Fruit fly (Drosophila melanogaster) whole organism, embryonic: ENCODE data around the gene P5CDh2.
A peak's percentile ranks its signal among the peaks of the same experiment; 100 is the strongest.

Experiments
- Aef1 ChIP-seq: fragments of 200-800 bp; sonication (Bioruptor generic); IDR thresholded peaks from 3 replicates; pipeline ENCODE4 v1.3.6; 2022; ENCODE audit warnings: missing biosample characterization, missing genetic modification characterization
- Blimp-1 ChIP-seq: fragments of 200-800 bp; sonication (Bioruptor generic); optimal IDR thresholded peaks from 3 replicates; lab custom pipeline; 2018; ENCODE audit warnings: missing biosample characterization, missing genetic modification characterization, mild to moderate bottlenecking, moderate library complexity, missing genetic modification reagents
- CG10321 ChIP-seq: fragments of 200-800 bp; sonication (Bioruptor generic); IDR thresholded peaks from 2 replicates; pipeline ENCODE4 v1.3.6; 2022; ENCODE audit warnings: missing biosample characterization, missing genetic modification characterization
- CG12236 ChIP-seq: fragments of 200-800 bp; sonication (Bioruptor generic); optimal IDR thresholded peaks from 2 replicates; lab custom pipeline; 2016; ENCODE audit warnings: missing biosample characterization, missing genetic modification characterization
- CG12942 ChIP-seq: fragments of 200-800 bp; sonication (Bioruptor generic); optimal IDR thresholded peaks from 3 replicates; lab custom pipeline; 2016; ENCODE audit warnings: missing biosample characterization, missing genetic modification characterization
- CG13424 ChIP-seq: fragments of 200-800 bp; sonication (Bioruptor generic); optimal IDR thresholded peaks from 2 replicates; lab custom pipeline; 2019; ENCODE audit warnings: missing biosample characterization, mild to moderate bottlenecking, missing genetic modification characterization, moderate library complexity
- CG14710 ChIP-seq: fragments of 200-800 bp; sonication (Bioruptor generic); optimal IDR thresholded peaks from 3 replicates; lab custom pipeline; 2019; ENCODE audit warnings: missing biosample characterization, mild to moderate bottlenecking, missing genetic modification characterization, moderate library complexity
- CG15269 ChIP-seq: fragments of 200-800 bp; sonication (Bioruptor generic); optimal IDR thresholded peaks from 2 replicates; lab custom pipeline; 2018; ENCODE audit warnings: missing biosample characterization, mild to moderate bottlenecking, missing genetic modification characterization, moderate library complexity
- CG1603 ChIP-seq: fragments of 200-800 bp; sonication (Bioruptor generic); optimal IDR thresholded peaks from 2 replicates; lab custom pipeline; 2019; ENCODE audit warnings: missing biosample characterization, mild to moderate bottlenecking, missing genetic modification characterization, moderate library complexity
- CG17328 ChIP-seq: fragments of 200-800 bp; sonication (Bioruptor generic); IDR thresholded peaks from 2 replicates; pipeline ENCODE4 v1.3.6; 2022; ENCODE audit warnings: missing biosample characterization, missing genetic modification characterization
- CG17359 ChIP-seq: fragments of 200-800 bp; sonication (Bioruptor generic); optimal IDR thresholded peaks from 3 replicates; lab custom pipeline; 2018; ENCODE audit warnings: missing biosample characterization, mild to moderate bottlenecking, missing genetic modification characterization, moderate library complexity
- CG2129 ChIP-seq: fragments of 200-800 bp; sonication (Bioruptor generic); IDR thresholded peaks from 2 replicates; pipeline ENCODE4 v1.3.6; 2022; ENCODE audit warnings: missing biosample characterization, missing genetic modification characterization; ENCODE audit not compliant: partially characterized antibody
- CG34422 ChIP-seq: fragments of 200-800 bp; sonication (Bioruptor generic); IDR thresholded peaks from 3 replicates; pipeline ENCODE4 v1.3.6; 2022; ENCODE audit warnings: missing biosample characterization, missing genetic modification characterization
- CG3838 ChIP-seq: fragments of 200-800 bp; sonication (Bioruptor generic); optimal IDR thresholded peaks from 3 replicates; lab custom pipeline; 2016; ENCODE audit warnings: missing biosample characterization, missing genetic modification characterization
- CG4617 ChIP-seq: fragments of 200-800 bp; sonication (Bioruptor generic); optimal IDR thresholded peaks from 3 replicates; lab custom pipeline; 2016; ENCODE audit warnings: missing biosample characterization, missing genetic modification characterization, borderline replicate concordance
- CG4854 ChIP-seq: fragments of 200-800 bp; sonication (Bioruptor generic); optimal IDR thresholded peaks from 2 replicates; lab custom pipeline; 2016; ENCODE audit warnings: missing biosample characterization, missing genetic modification characterization, inconsistent platforms
- CG6272 ChIP-seq: fragments of 200-800 bp; sonication (Bioruptor generic); IDR thresholded peaks from 2 replicates; pipeline ENCODE4 v1.3.6; 2022; ENCODE audit warnings: missing biosample characterization, missing genetic modification characterization
- CG6765 ChIP-seq: fragments of 200-800 bp; sonication (Bioruptor generic); optimal IDR thresholded peaks from 3 replicates; lab custom pipeline; 2017; ENCODE audit warnings: missing biosample characterization, mild to moderate bottlenecking, missing genetic modification characterization
- CG7839 ChIP-seq: fragments of 200-800 bp; sonication (Bioruptor generic); optimal IDR thresholded peaks from 3 replicates; lab custom pipeline; 2018; ENCODE audit warnings: missing biosample characterization, mild to moderate bottlenecking, missing genetic modification characterization, moderate library complexity
- CG9797 ChIP-seq: fragments of 200-800 bp; sonication (Bioruptor generic); optimal IDR thresholded peaks from 3 replicates; lab custom pipeline; 2018; ENCODE audit warnings: missing biosample characterization, mild to moderate bottlenecking, missing genetic modification characterization
- CG9876 ChIP-seq: fragments of 200-800 bp; sonication (Bioruptor generic); optimal IDR thresholded peaks from 2 replicates; lab custom pipeline; 2016; ENCODE audit warnings: missing biosample characterization, missing genetic modification characterization
- CHES-1-like ChIP-seq: fragments of 200-800 bp; sonication (Bioruptor generic); optimal IDR thresholded peaks from 2 replicates; lab custom pipeline; 2016; ENCODE audit warnings: missing biosample characterization, missing genetic modification characterization
- Eip74EF ChIP-seq, 2 experiments: fragments of 200-800 bp in 1 of 2; fragments of >200 bp in 1 of 2; sonication (Bioruptor generic) in 1 of 2; optimal IDR thresholded peaks; 2 replicates each; lab custom pipeline; 2017 to 2019; ENCODE audit warnings: missing biosample characterization in 2 of 2, missing genetic modification characterization in 2 of 2, mild to moderate bottlenecking in 1 of 2, moderate library complexity in 1 of 2
- HHEX ChIP-seq: fragments of 200-800 bp; sonication (Bioruptor generic); optimal IDR thresholded peaks from 3 replicates; lab custom pipeline; 2017; ENCODE audit warnings: missing biosample characterization, mild to moderate bottlenecking, missing genetic modification characterization, missing genetic modification reagents
- Hmr ChIP-seq: fragments of 200-800 bp; sonication (Bioruptor generic); optimal IDR thresholded peaks from 3 replicates; lab custom pipeline; 2017; ENCODE audit warnings: mild to moderate bottlenecking, missing biosample characterization, missing genetic modification reagents, missing genetic modification characterization
- NfI ChIP-seq: fragments of 200-800 bp; sonication (Bioruptor generic); optimal IDR thresholded peaks from 3 replicates; lab custom pipeline; 2018; ENCODE audit warnings: missing biosample characterization, mild to moderate bottlenecking, missing genetic modification characterization, moderate library complexity
- Pdp1 ChIP-seq, 2 experiments: fragments of 200-800 bp; sonication (Bioruptor generic); optimal IDR thresholded peaks; 3 replicates each; lab custom pipeline; 2016; ENCODE audit warnings: missing biosample characterization in 2 of 2, missing genetic modification characterization in 2 of 2, mild to moderate bottlenecking in 1 of 2, moderate library complexity in 1 of 2
- Poxn ChIP-seq: fragments of 200-800 bp; sonication (Bioruptor generic); IDR thresholded peaks from 2 replicates; pipeline ENCODE4 v1.3.6; 2022; ENCODE audit warnings: missing biosample characterization, missing genetic modification characterization
- Ravus ChIP-seq: fragments of 200-800 bp; sonication (Bioruptor generic); IDR thresholded peaks from 2 replicates; pipeline ENCODE4 v1.3.6; 2022; ENCODE audit warnings: missing biosample characterization, missing genetic modification characterization
- TFAM ChIP-seq: fragments of 200-800 bp; sonication (Bioruptor generic); optimal IDR thresholded peaks from 2 replicates; lab custom pipeline; 2017; ENCODE audit warnings: missing biosample characterization, missing genetic modification characterization, inconsistent platforms
- Tbp ChIP-seq: fragments of >200 bp; optimal IDR thresholded peaks from 2 replicates; lab custom pipeline; 2018; ENCODE audit warnings: missing biosample characterization, missing genetic modification characterization
- Vsx1 ChIP-seq: fragments of 200-800 bp; sonication (Bioruptor generic); optimal IDR thresholded peaks from 2 replicates; lab custom pipeline; 2017; ENCODE audit warnings: missing biosample characterization, mild to moderate bottlenecking, missing genetic modification characterization, missing genetic modification reagents
- aop ChIP-seq: fragments of 200-800 bp; sonication (Bioruptor generic); IDR thresholded peaks from 2 replicates; pipeline ENCODE4 v1.3.6; 2022; ENCODE audit warnings: missing biosample characterization, missing genetic modification characterization
- cad ChIP-seq: fragments of >200 bp; optimal IDR thresholded peaks from 2 replicates; lab custom pipeline; 2017; ENCODE audit warnings: missing biosample characterization, missing genetic modification characterization
- cato ChIP-seq: fragments of 200-800 bp; sonication (Bioruptor generic); optimal IDR thresholded peaks from 2 replicates; lab custom pipeline; 2016; ENCODE audit warnings: missing biosample characterization, missing genetic modification characterization, borderline replicate concordance
- fru ChIP-seq: fragments of >200 bp; optimal IDR thresholded peaks from 2 replicates; lab custom pipeline; 2017
- grn ChIP-seq: fragments of 200-800 bp; sonication (Bioruptor generic); optimal IDR thresholded peaks from 3 replicates; lab custom pipeline; 2017; ENCODE audit warnings: missing biosample characterization, missing genetic modification characterization
- gsb-n ChIP-seq: fragments of 200-800 bp; sonication (Bioruptor generic); optimal IDR thresholded peaks from 3 replicates; lab custom pipeline; 2018; ENCODE audit warnings: missing biosample characterization, mild to moderate bottlenecking, missing genetic modification characterization
- gt ChIP-seq: fragments of 200-800 bp; sonication (Bioruptor generic); IDR thresholded peaks from 2 replicates; pipeline ENCODE4 v1.3.6; 2022; ENCODE audit warnings: missing biosample characterization, missing genetic modification characterization
- inv ChIP-seq: fragments of 200-800 bp; sonication (Bioruptor generic); IDR thresholded peaks from 2 replicates; pipeline ENCODE4 v1.3.6; 2022; ENCODE audit warnings: missing biosample characterization, missing genetic modification characterization; ENCODE audit not compliant: partially characterized antibody
- kah ChIP-seq: fragments of 200-800 bp; sonication (Bioruptor generic); optimal IDR thresholded peaks from 2 replicates; lab custom pipeline; 2018; ENCODE audit warnings: missing biosample characterization, mild to moderate bottlenecking, missing genetic modification characterization
- lbe ChIP-seq: fragments of 200-800 bp; sonication (Bioruptor generic); optimal IDR thresholded peaks from 2 replicates; lab custom pipeline; 2016; ENCODE audit warnings: missing biosample characterization, mild to moderate bottlenecking, missing genetic modification characterization
- lov ChIP-seq, 2 experiments: fragments of 200-800 bp in 1 of 2; fragments of >200 bp in 1 of 2; sonication (Bioruptor generic) in 1 of 2; IDR thresholded peaks in 1 of 2; optimal IDR thresholded peaks in 1 of 2; 2 replicates in 1 of 2; 3 replicates in 1 of 2; pipeline versions ENCODE4 v1.3.6 to Lab custom; 2017 to 2022; ENCODE audit warnings: missing biosample characterization in 1 of 2, missing genetic modification characterization in 1 of 2
- mirr ChIP-seq: fragments of 200-800 bp; sonication (Bioruptor generic); optimal IDR thresholded peaks from 3 replicates; lab custom pipeline; 2018; ENCODE audit warnings: missing biosample characterization, mild to moderate bottlenecking, missing genetic modification characterization
- nerfin-2 ChIP-seq: fragments of 200-800 bp; sonication (Bioruptor generic); IDR thresholded peaks from 2 replicates; pipeline ENCODE4 v1.3.6; 2022; ENCODE audit warnings: missing biosample characterization, missing genetic modification characterization; ENCODE audit not compliant: partially characterized antibody
- odd ChIP-seq: fragments of 200-800 bp; sonication (Bioruptor generic); optimal IDR thresholded peaks from 2 replicates; lab custom pipeline; 2017; ENCODE audit warnings: missing biosample characterization, mild to moderate bottlenecking, missing genetic modification characterization
- pita ChIP-seq: fragments of 200-800 bp; sonication (Bioruptor generic); optimal IDR thresholded peaks from 2 replicates; lab custom pipeline; 2017; ENCODE audit warnings: missing biosample characterization, mild to moderate bottlenecking, missing genetic modification characterization
- pnt ChIP-seq: fragments of 200-800 bp; sonication (Bioruptor generic); optimal IDR thresholded peaks from 3 replicates; lab custom pipeline; 2016; ENCODE audit warnings: missing biosample characterization, missing genetic modification characterization
- pzg ChIP-seq: fragments of 200-800 bp; sonication (Bioruptor generic); optimal IDR thresholded peaks from 3 replicates; lab custom pipeline; 2018; ENCODE audit warnings: missing biosample characterization, mild to moderate bottlenecking, missing genetic modification characterization, moderate library complexity
- vnd ChIP-seq: fragments of 200-800 bp; sonication (Bioruptor generic); IDR thresholded peaks from 3 replicates; pipeline ENCODE4 v1.3.6; 2022; ENCODE audit warnings: missing biosample characterization, missing genetic modification characterization; ENCODE audit not compliant: partially characterized antibody

The P5CDh2 gene

dm6 chr3R:21859509-21859908, 18.2 kb upstream of the P5CDh2 start (continued):
- no peak for TF ChIP-seq TFAM (GFP tag; lab: Kevin White, UChicago)
- TF ChIP-seq odd (GFP tag; lab: Kevin White, UChicago), result no peak
- no peak for TF ChIP-seq Hmr (GFP tag; lab: Kevin White, UChicago)
- no peak for TF ChIP-seq fru
- no peak for TF ChIP-seq CHES-1-like (GFP tag; lab: Kevin White, UChicago)
- peak; percentile 8 for TF ChIP-seq NfI (GFP tag; lab: Kevin White, UChicago)
- TF ChIP-seq grn (GFP tag; lab: Kevin White, UChicago), result no peak
- TF ChIP-seq CG6272 (GFP tag; lab: Robert Waterston, UW), result no peak
- TF ChIP-seq CG12942 (GFP tag; lab: Kevin White, UChicago), result peak; percentile 23
- TF ChIP-seq CG1603, result peak; percentile 49
- TF ChIP-seq Pdp1 (GFP tag; optimal IDR thresholded peaks at IDR 0.05; lab: Kevin White, UChicago), result peak; percentile 12 to 34
- TF ChIP-seq CG10321, result no peak
- no peak for TF ChIP-seq CG6765 (GFP tag; lab: Kevin White, UChicago)
- TF ChIP-seq pnt (GFP tag; lab: Kevin White, UChicago), result peak; percentile 4
- no peak for TF ChIP-seq gt (GFP tag; lab: Robert Waterston, UW)
- no peak for TF ChIP-seq aop (GFP tag; lab: Robert Waterston, UW)
- TF ChIP-seq Blimp-1 (GFP tag; lab: Kevin White, UChicago), result peak; percentile 49
- no peak for TF ChIP-seq nerfin-2 (GFP tag; lab: Robert Waterston, UW)
- TF ChIP-seq CG34422, result 0 out of 3 replicates have a peak, but pooled peaks have one; percentile 37
- peak; percentile 72 for TF ChIP-seq gsb-n (tag; lab: Kevin White, UChicago)
- TF ChIP-seq Aef1 (GFP tag; lab: Robert Waterston, UW), result no peak
- TF ChIP-seq lbe (GFP tag; lab: Kevin White, UChicago), result peak; percentile 87
- no peak for TF ChIP-seq CG3838 (GFP tag; lab: Kevin White, UChicago)
- peak; percentile 62 for TF ChIP-seq CG7839 (tag; lab: Kevin White, UChicago)
- no peak for TF ChIP-seq CG9876 (GFP tag; lab: Kevin White, UChicago)
- TF ChIP-seq mirr (GFP tag; lab: Kevin White, UChicago), result no peak
- no peak for TF ChIP-seq Poxn (GFP tag; lab: Robert Waterston, UW)
- TF ChIP-seq CG17359, result peak; percentile 44
- no peak for TF ChIP-seq lov (optimal IDR thresholded peaks at IDR 0.05; lab: Kevin White, UChicago)
- TF ChIP-seq lov (GFP tag; IDR thresholded peaks at IDR 0.05; lab: Robert Waterston, UW), result no peak
- no peak for TF ChIP-seq CG2129 (GFP tag; lab: Robert Waterston, UW)
- no peak for TF ChIP-seq Ravus (GFP tag; lab: Robert Waterston, UW)
- TF ChIP-seq pzg (GFP tag; lab: Kevin White, UChicago), result no peak
- no peak for TF ChIP-seq CG4854 (GFP tag; lab: Kevin White, UChicago)
- TF ChIP-seq cad, result no peak
- peak in 1 of 2 experiments; percentile 37 for TF ChIP-seq Eip74EF (GFP tag; optimal IDR thresholded peaks at IDR 0.05; lab: Kevin White, UChicago)
- TF ChIP-seq CG4617, result no peak
- TF ChIP-seq CG13424 (tag; lab: Kevin White, UChicago), result peak; percentile 43
- no peak for TF ChIP-seq vnd (GFP tag; lab: Robert Waterston, UW)
- no peak for TF ChIP-seq inv (GFP tag; lab: Robert Waterston, UW)
- no peak for TF ChIP-seq CG15269 (tag; lab: Kevin White, UChicago)
- no peak for TF ChIP-seq Tbp (GFP tag; lab: Kevin White, UChicago)
- peak; percentile 53; the same call in 1 of the 2 replicates for TF ChIP-seq CG17328 (GFP tag; lab: Robert Waterston, UW)
- TF ChIP-seq pita (GFP tag; lab: Kevin White, UChicago), result no peak
- peak; percentile 53 for TF ChIP-seq CG14710
- no peak for TF ChIP-seq cato (GFP tag; lab: Kevin White, UChicago)
- TF ChIP-seq CG12236 (GFP tag; lab: Kevin White, UChicago), result peak; percentile 47
- no peak for TF ChIP-seq Vsx1 (GFP tag; lab: Kevin White, UChicago)
- no peak for TF ChIP-seq CG9797
- TF ChIP-seq HHEX (GFP tag; lab: Kevin White, UChicago), result peak; percentile 8
- no peak for TF ChIP-seq kah (GFP tag; lab: Kevin White, UChicago)
